Fruit fly (Drosophila melanogaster) whole organism, prepupa: Measurements from ENCODE around the gene inaF-A.

Experiments
- CG34406 ChIP-seq: fragments of 200-800 bp; sonication (Bioruptor generic); optimal IDR thresholded peaks from 3 replicates; lab custom pipeline; 2016; ENCODE audit warnings: missing biosample characterization, missing genetic modification characterization
- CG6792 ChIP-seq: fragments of 200-800 bp; sonication (Bioruptor generic); optimal IDR thresholded peaks from 3 replicates; lab custom pipeline; 2016; ENCODE audit warnings: missing biosample characterization, missing genetic modification characterization
- CG6854 ChIP-seq: fragments of 200-800 bp; sonication (Bioruptor generic); optimal IDR thresholded peaks from 2 replicates; lab custom pipeline; 2017; ENCODE audit warnings: missing biosample characterization, mild to moderate bottlenecking, missing genetic modification characterization
- CG7368 ChIP-seq: fragments of 200-800 bp; sonication (Bioruptor generic); optimal IDR thresholded peaks from 3 replicates; lab custom pipeline; 2016; ENCODE audit warnings: missing biosample characterization, missing genetic modification characterization
- Ets96B ChIP-seq: fragments of 200-800 bp; optimal IDR thresholded peaks from 2 replicates; lab custom pipeline; 2019; ENCODE audit warnings: missing biosample characterization, mild to moderate bottlenecking, missing genetic modification characterization, moderate library complexity
- Sox102F ChIP-seq: fragments of 200-800 bp; sonication (Bioruptor generic); optimal IDR thresholded peaks from 2 replicates; lab custom pipeline; 2016; ENCODE audit warnings: missing biosample characterization, mild to moderate bottlenecking, missing genetic modification characterization
- acj6 ChIP-seq: fragments of 200-800 bp; sonication (Bioruptor generic); optimal IDR thresholded peaks from 3 replicates; lab custom pipeline; 2016; ENCODE audit warnings: missing biosample characterization, missing genetic modification characterization
- dsx ChIP-seq: fragments of 200-800 bp; optimal IDR thresholded peaks from 3 replicates; lab custom pipeline; 2019; ENCODE audit warnings: missing biosample characterization, mild to moderate bottlenecking, missing genetic modification characterization, moderate library complexity; ENCODE audit not compliant: poor library complexity, severe bottlenecking
- pdm3 ChIP-seq: fragments of 200-800 bp; sonication (Bioruptor generic); optimal IDR thresholded peaks from 3 replicates; lab custom pipeline; 2016; ENCODE audit warnings: missing biosample characterization, missing genetic modification characterization

dm6 chrX:11764540-11765136, 30.9 kb upstream of the inaF-A start, which contains the start of gene CG9360:
- TF ChIP-seq CG7368 (GFP tag; lab: Kevin White, UChicago), result no peak
- TF ChIP-seq dsx (GFP tag; lab: Kevin White, UChicago), result no peak
- TF ChIP-seq CG6854 (GFP tag; lab: Kevin White, UChicago), result no peak
- TF ChIP-seq Ets96B (tag; lab: Kevin White, UChicago), result no peak
- TF ChIP-seq acj6 (GFP tag; lab: Kevin White, UChicago), result no peak
- no peak for TF ChIP-seq Sox102F
- no peak for TF ChIP-seq CG6792
- TF ChIP-seq CG34406, result no peak
- TF ChIP-seq pdm3 (GFP tag; lab: Kevin White, UChicago), result no peak
